Worm (Caenorhabditis elegans) whole organism, L4/young adult: ENCODE measurements around the gene zmp-5.

ENCODE experiments used
- dao-5 ChIP-seq: sonication (generic microtip); optimal IDR thresholded peaks from 2 replicates; lab custom pipeline; 2016; ENCODE audit warnings: missing genotype, missing genetic modification characterization, moderate library complexity, missing compliant biosample characterization
- him-1 ChIP-seq: sonication (generic microtip); optimal IDR thresholded peaks from 2 replicates; lab custom pipeline; 2016; ENCODE audit warnings: missing genotype, missing genetic modification reagents, missing genetic modification characterization, missing compliant biosample characterization

DNA sequence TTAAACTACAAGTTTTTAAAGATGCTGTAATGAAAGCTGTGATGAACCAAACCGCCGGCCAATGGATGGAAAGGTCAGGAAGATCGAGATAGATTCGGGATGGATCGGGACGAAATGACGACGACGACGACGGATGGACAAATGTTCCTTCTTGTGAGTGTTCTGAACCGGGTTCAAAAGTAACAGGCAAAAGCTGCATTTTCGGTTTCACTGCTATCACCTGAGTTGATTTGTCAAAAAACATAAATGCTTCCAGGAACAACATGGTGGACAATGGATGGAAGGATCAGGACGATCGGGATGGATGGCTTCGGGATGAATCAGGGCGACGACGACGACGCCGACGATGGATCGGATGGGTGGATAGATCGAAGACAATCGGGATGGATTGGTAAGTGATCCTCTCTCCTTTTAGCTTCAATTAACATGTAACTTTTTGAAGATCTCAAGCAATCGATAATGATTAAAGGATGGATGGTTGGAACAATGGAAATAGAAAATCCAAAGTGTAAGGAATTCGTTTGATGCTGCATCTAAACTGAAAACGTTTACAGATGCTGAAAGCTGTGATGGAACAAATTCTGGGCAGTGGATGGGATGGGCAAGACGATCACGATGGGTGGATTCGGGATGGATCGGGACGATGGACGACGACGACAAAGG is 43.5 kb upstream of the zmp-5 start, which contains the start of the genes T24D5.6 and R09A8.9:
- no peak for TF ChIP-seq him-1 (tag; lab: Kevin White, UChicago)
- TF ChIP-seq dao-5 (tag; lab: Kevin White, UChicago): no peak
